Fruit fly (Drosophila melanogaster): Measurements from ENCODE around the gene CG5860.

- TF ChIP-seq usp (GFP tag; optimal IDR thresholded peaks at IDR 0.05) = no peak
- no peak for TF ChIP-seq pan (optimal IDR thresholded peaks at IDR 0.05)
- no peak for TF ChIP-seq EcR (GFP tag; optimal IDR thresholded peaks at IDR 0.05)
- no peak for TF ChIP-seq CG8478 (optimal IDR thresholded peaks at IDR 0.05)
- TF ChIP-seq psq (optimal IDR thresholded peaks at IDR 0.05) = no peak
- TF ChIP-seq Dll (optimal IDR thresholded peaks at IDR 0.05) = no peak
Measured at dm6 chr3R:17409319-17409718, at the start of gene CG5860.

All from whole organism.